Worm (Caenorhabditis elegans): Measurements from ENCODE around the gene lec-4.
A peak's percentile ranks its signal among the peaks of the same experiment; 100 is the strongest.

Gene lec-4

DNA sequence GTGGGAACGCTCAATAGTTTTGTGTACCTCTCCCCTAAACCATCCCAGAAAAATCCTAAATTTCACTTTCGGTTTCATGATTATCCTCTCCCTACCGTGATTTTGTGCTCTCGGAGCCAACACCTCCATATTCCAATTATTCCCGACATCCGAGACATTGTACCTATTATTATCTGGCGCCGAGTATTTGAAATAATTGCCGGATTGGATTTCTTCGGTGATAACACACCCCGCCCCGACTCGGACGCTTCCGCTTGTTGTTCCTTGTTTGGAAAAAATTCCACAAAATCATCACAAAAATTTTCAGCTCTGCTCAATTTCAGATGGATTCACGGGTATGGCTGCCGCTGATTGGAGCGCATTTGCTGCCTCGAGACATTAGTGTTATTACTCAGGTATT is 28.0 kb downstream of the lec-4 start, which contains the start of gene lin-48:
lin-48 (plus strand) TSS at position 301 of the 400 bp plus-strand sequence.
- TF ChIP-seq tbx-11 (GFP tag; IDR thresholded peaks at IDR 0.05), result no peak
- no peak for TF ChIP-seq ama-1 (optimal IDR thresholded peaks at IDR 0.05)
- no peak for TF ChIP-seq aly-1 (tag; optimal IDR thresholded peaks at IDR 0.05)
- TF ChIP-seq tra-4 (tag; optimal IDR thresholded peaks at IDR 0.05), result no peak
- TF ChIP-seq scrt-1 (GFP tag; IDR thresholded peaks at IDR 0.05), result no peak
- no peak for TF ChIP-seq B0310.2 (tag; optimal IDR thresholded peaks at IDR 0.05)
- TF ChIP-seq F13C5.2 (tag; optimal IDR thresholded peaks at IDR 0.05), result no peak
- no peak for TF ChIP-seq sea-1 (GFP tag; conservative IDR thresholded peaks at IDR 0.05)
- TF ChIP-seq hmg-4 (GFP tag; optimal IDR thresholded peaks at IDR 0.05), result no peak
- TF ChIP-seq ceh-13 (GFP tag; optimal IDR thresholded peaks at IDR 0.05), result no peak

DNA sequence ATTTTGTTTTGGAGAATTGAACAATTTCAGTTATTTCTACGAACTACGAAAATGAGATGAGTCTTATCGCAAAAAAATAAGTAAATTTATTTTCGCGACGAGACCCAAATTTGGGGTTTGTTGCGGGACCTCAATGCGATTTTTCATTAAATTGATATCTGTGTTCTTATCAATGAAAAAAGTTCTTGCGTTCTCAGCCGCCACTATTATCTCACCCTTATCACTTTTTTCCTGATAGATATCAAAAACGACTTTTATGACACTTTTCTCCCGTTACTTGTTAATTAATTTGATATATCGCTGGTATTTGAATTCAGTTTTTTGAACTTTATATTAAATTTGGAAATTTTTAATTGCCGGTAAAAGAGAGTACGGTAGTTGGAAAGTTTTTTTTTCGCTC is 29.8 kb downstream of the lec-4 start:
- no peak for TF ChIP-seq tra-4 (tag; optimal IDR thresholded peaks at IDR 0.05)
- TF ChIP-seq flt-1 (GFP tag; IDR thresholded peaks at IDR 0.05), result no peak

DNA sequence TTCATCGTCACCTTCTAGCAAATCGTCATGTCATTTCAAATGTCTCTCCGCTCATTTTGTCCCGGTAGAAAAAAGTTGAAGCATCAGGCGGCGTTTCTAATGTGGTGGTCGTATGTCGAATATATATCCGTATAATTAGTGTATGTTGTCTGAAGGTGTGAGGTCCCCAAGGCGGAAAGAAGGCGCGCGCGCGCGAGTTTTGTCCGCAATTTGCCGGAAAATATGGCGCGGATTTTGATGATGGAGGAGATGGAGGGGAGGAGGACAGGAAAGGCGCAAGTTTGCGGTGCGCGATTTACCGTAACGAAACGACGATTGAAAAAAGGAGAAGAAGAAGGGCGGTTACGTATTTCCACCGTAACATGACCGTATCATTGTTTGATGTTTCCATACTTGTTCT is 31.0 kb downstream of the lec-4 start:
- TF ChIP-seq hmbx-1 (tag; optimal IDR thresholded peaks at IDR 0.05) (no peak), flt-1 (GFP tag; IDR thresholded peaks at IDR 0.05) (no peak), ceh-36 (tag; optimal IDR thresholded peaks at IDR 0.05) (no peak), scrt-1 (GFP tag; IDR thresholded peaks at IDR 0.05) (no peak), ets-7 (tag; optimal IDR thresholded peaks at IDR 0.05) (no peak), aly-1 (tag; optimal IDR thresholded peaks at IDR 0.05) (no peak), pes-1 (GFP tag; IDR thresholded peaks at IDR 0.05) (no peak), F13C5.2 (tag; optimal IDR thresholded peaks at IDR 0.05) (no peak), ama-1 (optimal IDR thresholded peaks at IDR 0.05) (no peak), hmg-4 (GFP tag; optimal IDR thresholded peaks at IDR 0.05) (no peak), tra-4 (tag; optimal IDR thresholded peaks at IDR 0.05) (no peak), hnd-1 (tag; optimal IDR thresholded peaks at IDR 0.05) (no peak), sea-1 (GFP tag; conservative IDR thresholded peaks at IDR 0.05) (no peak), B0310.2 (tag; optimal IDR thresholded peaks at IDR 0.05) (no peak), tbx-11 (GFP tag; IDR thresholded peaks at IDR 0.05) (no peak), ceh-13 (GFP tag; optimal IDR thresholded peaks at IDR 0.05) (no peak), tbx-37 (GFP tag; conservative IDR thresholded peaks at IDR 0.05) (no peak)

DNA sequence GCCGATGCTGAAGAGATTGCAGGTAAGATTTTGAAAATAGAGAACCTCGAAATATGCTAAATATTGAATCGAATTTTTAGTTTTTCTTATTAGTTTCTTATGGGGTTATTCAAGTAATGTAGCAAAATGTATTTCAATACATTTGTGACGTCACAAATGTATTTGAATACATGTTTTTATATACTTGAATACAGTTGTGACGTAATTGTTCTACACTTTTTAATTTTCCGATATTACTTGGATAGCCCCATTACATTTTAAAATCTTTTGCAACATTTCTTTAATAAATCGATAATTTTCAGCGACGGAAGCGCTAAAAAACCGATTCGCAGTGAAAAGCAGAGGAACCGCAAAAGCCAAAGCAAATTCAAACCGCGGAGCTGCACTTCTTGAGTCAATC is 34.8 kb downstream of the lec-4 start:
- TF ChIP-seq tbx-11 (GFP tag; IDR thresholded peaks at IDR 0.05), result no peak
- TF ChIP-seq B0310.2 (tag; optimal IDR thresholded peaks at IDR 0.05), result no peak
- TF ChIP-seq ceh-13 (GFP tag; optimal IDR thresholded peaks at IDR 0.05), result no peak
- TF ChIP-seq F13C5.2 (tag; optimal IDR thresholded peaks at IDR 0.05), result no peak
- no peak for TF ChIP-seq scrt-1 (GFP tag; IDR thresholded peaks at IDR 0.05)
- TF ChIP-seq ets-7 (tag; optimal IDR thresholded peaks at IDR 0.05), result no peak
- TF ChIP-seq tbx-37 (GFP tag; conservative IDR thresholded peaks at IDR 0.05), result no peak
- no peak for TF ChIP-seq sea-1 (GFP tag; conservative IDR thresholded peaks at IDR 0.05)
- TF ChIP-seq ceh-36 (tag; optimal IDR thresholded peaks at IDR 0.05), result no peak

DNA sequence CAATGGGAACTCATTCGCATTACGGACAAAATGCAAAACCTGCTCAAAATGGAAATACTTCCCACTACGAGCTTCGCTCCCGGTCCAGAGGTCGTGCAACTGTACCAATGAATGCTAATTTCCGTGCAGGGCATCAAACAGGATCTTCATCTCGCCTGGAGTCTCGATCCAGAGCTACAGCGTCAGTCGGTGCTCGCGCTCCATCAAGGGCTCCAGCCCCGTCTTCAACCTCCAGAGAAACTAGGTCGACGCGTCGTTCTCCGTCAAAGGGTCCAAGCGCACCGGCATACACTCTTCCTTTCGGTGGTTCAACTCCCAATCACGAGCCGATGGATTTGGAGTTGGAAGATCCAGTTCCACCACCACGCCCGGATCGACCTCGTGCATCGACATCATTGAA is 35.4 kb downstream of the lec-4 start:
- TF ChIP-seq flt-1 (GFP tag; IDR thresholded peaks at IDR 0.05), result no peak
- TF ChIP-seq hmg-4 (GFP tag; optimal IDR thresholded peaks at IDR 0.05), result no peak
- TF ChIP-seq tbx-37 (GFP tag; conservative IDR thresholded peaks at IDR 0.05), result no peak
- no peak for TF ChIP-seq hnd-1 (tag; optimal IDR thresholded peaks at IDR 0.05)
- TF ChIP-seq scrt-1 (GFP tag; IDR thresholded peaks at IDR 0.05), result no peak
- no peak for TF ChIP-seq ceh-36 (tag; optimal IDR thresholded peaks at IDR 0.05)
- no peak for TF ChIP-seq ama-1 (optimal IDR thresholded peaks at IDR 0.05)
- no peak for TF ChIP-seq F13C5.2 (tag; optimal IDR thresholded peaks at IDR 0.05)
- no peak for TF ChIP-seq B0310.2 (tag; optimal IDR thresholded peaks at IDR 0.05)
- no peak for TF ChIP-seq ceh-13 (GFP tag; optimal IDR thresholded peaks at IDR 0.05)
- no peak for TF ChIP-seq ets-7 (tag; optimal IDR thresholded peaks at IDR 0.05)
- TF ChIP-seq aly-1 (tag; optimal IDR thresholded peaks at IDR 0.05), result no peak

DNA sequence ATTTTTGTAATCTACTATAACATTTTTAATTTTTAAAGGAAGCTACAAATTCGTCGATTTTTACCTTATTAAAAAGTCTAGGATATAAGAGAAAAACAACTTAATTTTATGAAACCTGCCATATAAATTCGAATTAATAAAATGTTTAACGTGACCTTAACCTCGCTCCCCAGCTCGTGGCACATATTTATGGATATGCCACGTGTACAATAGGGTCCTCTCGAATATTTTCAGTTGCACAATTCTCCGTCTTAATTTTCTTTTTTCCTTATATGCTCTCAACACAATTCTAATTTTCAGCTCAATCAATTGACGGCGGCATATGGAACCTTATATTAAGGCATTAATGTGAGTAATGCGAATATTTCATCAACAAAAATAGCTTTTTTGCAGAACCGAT is 36.8 kb downstream of the lec-4 start, which contains the start of gene F34D10.4:
F34D10.4 (plus strand) TSS at position 301 of the 400 bp plus-strand sequence.
- TF ChIP-seq hmbx-1 (tag; optimal IDR thresholded peaks at IDR 0.05) (no peak), tra-4 (tag; optimal IDR thresholded peaks at IDR 0.05) (no peak), ama-1 (optimal IDR thresholded peaks at IDR 0.05) (no peak), B0310.2 (tag; optimal IDR thresholded peaks at IDR 0.05) (no peak), scrt-1 (GFP tag; IDR thresholded peaks at IDR 0.05) (no peak), tbx-37 (GFP tag; conservative IDR thresholded peaks at IDR 0.05) (no peak), aly-1 (tag; optimal IDR thresholded peaks at IDR 0.05) (no peak), hmg-4 (GFP tag; optimal IDR thresholded peaks at IDR 0.05) (no peak), ets-7 (tag; optimal IDR thresholded peaks at IDR 0.05) (no peak), ceh-13 (GFP tag; optimal IDR thresholded peaks at IDR 0.05) (no peak), F13C5.2 (tag; optimal IDR thresholded peaks at IDR 0.05) (no peak), ceh-36 (tag; optimal IDR thresholded peaks at IDR 0.05) (no peak), tbx-11 (GFP tag; IDR thresholded peaks at IDR 0.05) (no peak)

DNA sequence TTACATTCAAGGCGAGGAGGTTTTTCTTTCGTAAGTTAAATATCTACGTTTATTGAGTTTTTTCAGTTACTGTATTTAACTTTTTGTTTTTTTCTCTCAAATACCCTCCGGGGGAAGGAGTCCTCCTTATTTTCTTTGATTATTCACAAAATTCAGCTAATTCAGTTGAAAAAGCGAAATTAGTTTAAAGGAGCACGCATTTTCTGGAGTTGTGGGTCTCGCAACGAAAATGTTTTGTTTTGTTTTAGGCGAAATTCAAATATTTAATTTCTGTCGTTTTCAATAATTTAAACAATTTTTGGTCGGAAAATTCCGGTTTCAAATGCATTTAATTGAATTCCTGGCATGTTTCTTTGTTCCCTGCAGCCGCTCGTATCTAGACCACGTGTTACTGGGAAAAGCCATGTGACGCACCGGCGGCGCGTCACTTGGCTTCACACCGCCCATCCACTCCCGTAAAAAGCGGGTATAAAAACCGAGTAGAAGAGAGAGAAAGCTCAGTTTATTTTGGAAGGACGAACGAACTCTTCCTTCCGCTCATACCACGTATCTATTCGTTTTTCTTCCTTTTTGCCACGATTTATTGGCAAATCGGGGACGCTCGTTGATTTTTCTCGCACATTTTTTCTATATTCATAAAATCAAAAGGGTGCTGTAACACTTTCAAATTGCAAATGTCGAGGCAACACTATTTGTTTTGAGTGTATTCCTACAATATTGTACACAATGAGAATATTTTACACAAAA is 37.4 kb downstream of the lec-4 start:
- no peak for TF ChIP-seq hmbx-1 (tag; optimal IDR thresholded peaks at IDR 0.05)
- TF ChIP-seq tbx-11 (GFP tag; IDR thresholded peaks at IDR 0.05), result 0 out of 2 replicates have a peak, but pooled peaks have one; percentile 24
- no peak for TF ChIP-seq ets-7 (tag; optimal IDR thresholded peaks at IDR 0.05)

DNA sequence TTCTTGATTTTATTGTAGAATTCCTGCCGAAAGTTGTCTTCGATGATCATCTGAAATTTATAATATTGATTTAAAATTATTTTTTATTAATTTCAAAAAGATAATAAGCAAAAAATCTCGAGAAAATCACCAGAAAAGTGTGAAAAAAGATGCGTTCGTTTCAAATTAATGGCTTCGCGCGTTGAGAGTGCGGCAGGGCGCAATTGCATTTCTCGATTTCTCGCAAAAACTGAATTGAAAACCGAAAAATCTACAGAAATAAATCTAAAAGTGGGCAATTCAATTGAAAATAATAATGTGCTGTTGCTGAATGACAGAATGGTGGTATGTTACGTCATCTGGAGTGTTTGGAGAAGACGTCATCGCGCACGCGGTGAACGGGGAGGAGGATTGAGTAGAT is 38.1 kb downstream of the lec-4 start, which contains the start of gene evl-18:
evl-18 (minus strand) TSS at position 50 of the 400 bp plus-strand sequence.
- TF ChIP-seq B0310.2 (tag; optimal IDR thresholded peaks at IDR 0.05), result no peak
- TF ChIP-seq tbx-37 (GFP tag; conservative IDR thresholded peaks at IDR 0.05), result no peak
- no peak for TF ChIP-seq aly-1 (tag; optimal IDR thresholded peaks at IDR 0.05)
- TF ChIP-seq pes-1 (GFP tag; IDR thresholded peaks at IDR 0.05), result no peak
- TF ChIP-seq hnd-1 (tag; optimal IDR thresholded peaks at IDR 0.05), result no peak

Measured in whole organism, early embryonic.